Worm (Caenorhabditis elegans): Measurements from ENCODE around the gene gcy-23.

- no peak for TF ChIP-seq ahr-1 (tag; optimal IDR thresholded peaks at IDR 0.05)
- TF ChIP-seq unc-86 (tag; optimal IDR thresholded peaks at IDR 0.05), result no peak
- TF ChIP-seq ceh-30 (tag; optimal IDR thresholded peaks at IDR 0.05), result no peak
- no peak for TF ChIP-seq nfya-1 (tag; optimal IDR thresholded peaks at IDR 0.05)
- TF ChIP-seq pha-4 (tag; optimal IDR thresholded peaks at IDR 0.05), result no peak
- TF ChIP-seq pha-2 (tag; optimal IDR thresholded peaks at IDR 0.05), result no peak
- no peak for TF ChIP-seq C08G9.2 (tag; optimal IDR thresholded peaks at IDR 0.05)
- TF ChIP-seq ama-1 (optimal IDR thresholded peaks at IDR 0.05), result no peak
- TF ChIP-seq nhr-11 (tag; optimal IDR thresholded peaks at IDR 0.05), result no peak
- TF ChIP-seq ceh-19 (GFP tag; optimal IDR thresholded peaks at IDR 0.05), result no peak
- TF ChIP-seq unc-3 (GFP tag; conservative IDR thresholded peaks at IDR 0.05), result no peak
- TF ChIP-seq unc-3 (tag; optimal IDR thresholded peaks at IDR 0.05), result no peak
- TF ChIP-seq pqm-1 (tag; optimal IDR thresholded peaks at IDR 0.05), result no peak
- TF ChIP-seq sox-2 (GFP tag; IDR thresholded peaks at IDR 0.05), result no peak
- TF ChIP-seq fkh-6 (tag; optimal IDR thresholded peaks at IDR 0.05), result no peak
Measured at ce11 chrIV:3298300-3298699, 9.2 kb upstream of the gcy-23 start, which contains the start of gene W08E12.6.
